Fruit fly (Drosophila melanogaster): ENCODE measurements around the gene Lip2.

dm6 chr2L:10703281-10703680 lies 6.0 kb downstream of the Lip2 start, which contains the start of gene CG6415:
- TF ChIP-seq psq (optimal IDR thresholded peaks at IDR 0.05) (no peak), Dll (optimal IDR thresholded peaks at IDR 0.05) (no peak), EcR (GFP tag; optimal IDR thresholded peaks at IDR 0.05) (no peak), usp (GFP tag; optimal IDR thresholded peaks at IDR 0.05) (no peak), CG8478 (optimal IDR thresholded peaks at IDR 0.05) (no peak)

Measured in whole organism.